Fruit fly (Drosophila melanogaster) whole organism, pupa: ENCODE results near the gene CG4297.

Experiments
- CG10348 ChIP-seq: fragments of 200-800 bp; sonication (Bioruptor generic); IDR thresholded peaks from 2 replicates; pipeline ENCODE4 v1.3.6; 2022; ENCODE audit warnings: missing biosample characterization, missing genetic modification characterization
- CG12605 ChIP-seq: fragments of 200-800 bp; sonication (Bioruptor generic); IDR thresholded peaks from 2 replicates; pipeline ENCODE4 v1.3.6; 2022; ENCODE audit warnings: missing biosample characterization, missing genetic modification characterization
- CG13204 ChIP-seq: fragments of 200-800 bp; sonication (Bioruptor generic); optimal IDR thresholded peaks from 2 replicates; lab custom pipeline; 2018; ENCODE audit warnings: missing biosample characterization, mild to moderate bottlenecking, missing genetic modification characterization, moderate library complexity
- CG14655 ChIP-seq: fragments of 200-800 bp; sonication (Bioruptor generic); optimal IDR thresholded peaks from 3 replicates; lab custom pipeline; 2017; ENCODE audit warnings: mild to moderate bottlenecking, missing biosample characterization, missing genetic modification reagents, missing genetic modification characterization
- CG15710 ChIP-seq: fragments of 200-800 bp; sonication (Bioruptor generic); optimal IDR thresholded peaks from 2 replicates; lab custom pipeline; 2018; ENCODE audit warnings: missing biosample characterization, mild to moderate bottlenecking, missing genetic modification characterization, moderate library complexity
- CG17806 ChIP-seq: fragments of 200-800 bp; sonication (Bioruptor generic); optimal IDR thresholded peaks from 2 replicates; lab custom pipeline; 2018; ENCODE audit warnings: missing biosample characterization, mild to moderate bottlenecking, missing genetic modification characterization, moderate library complexity
- CG32121 ChIP-seq: fragments of 200-800 bp; sonication (Bioruptor generic); IDR thresholded peaks from 2 replicates; pipeline ENCODE4 v1.3.6; 2022; ENCODE audit warnings: missing biosample characterization, missing genetic modification characterization
- CG34367 ChIP-seq: fragments of 200-800 bp; sonication (Bioruptor generic); optimal IDR thresholded peaks from 2 replicates; lab custom pipeline; 2018; ENCODE audit warnings: missing biosample characterization, mild to moderate bottlenecking, missing genetic modification characterization
- CG4496 ChIP-seq: fragments of 200-800 bp; sonication (Bioruptor generic); IDR thresholded peaks from 3 replicates; pipeline ENCODE4 v1.3.6; 2022; ENCODE audit warnings: missing biosample characterization, missing genetic modification characterization
- CG8159 ChIP-seq: fragments of 200-800 bp; sonication (Bioruptor generic); optimal IDR thresholded peaks from 3 replicates; lab custom pipeline; 2018; ENCODE audit warnings: missing biosample characterization, mild to moderate bottlenecking, missing genetic modification characterization, moderate library complexity
- CG8301 ChIP-seq: fragments of 200-800 bp; sonication (Bioruptor generic); optimal IDR thresholded peaks from 2 replicates; lab custom pipeline; 2018; ENCODE audit warnings: missing biosample characterization, mild to moderate bottlenecking, missing genetic modification characterization
- CG9948 ChIP-seq: fragments of 200-800 bp; sonication (Bioruptor generic); optimal IDR thresholded peaks from 2 replicates; lab custom pipeline; 2018; ENCODE audit warnings: missing biosample characterization, mild to moderate bottlenecking, missing genetic modification characterization, moderate library complexity
- D1 ChIP-seq: fragments of 200-800 bp; sonication (Bioruptor generic); optimal IDR thresholded peaks from 2 replicates; lab custom pipeline; 2018; ENCODE audit warnings: missing biosample characterization, mild to moderate bottlenecking, missing genetic modification characterization, moderate library complexity
- EcR ChIP-seq: fragments of 200-800 bp; sonication (Bioruptor generic); optimal IDR thresholded peaks from 3 replicates; lab custom pipeline; 2019; ENCODE audit warnings: missing biosample characterization, missing genetic modification characterization, mild to moderate bottlenecking, moderate library complexity, missing genetic modification reagents
- Ets98B ChIP-seq: fragments of 200-800 bp; sonication (Bioruptor generic); IDR thresholded peaks from 2 replicates; pipeline ENCODE4 v1.3.6; 2022; ENCODE audit warnings: missing biosample characterization, missing genetic modification characterization
- Pif1A ChIP-seq: fragments of 200-800 bp; sonication (Bioruptor generic); optimal IDR thresholded peaks from 3 replicates; lab custom pipeline; 2016; ENCODE audit warnings: missing biosample characterization, missing genetic modification characterization
- Pif1B ChIP-seq: fragments of 200-800 bp; sonication (Bioruptor generic); optimal IDR thresholded peaks from 3 replicates; lab custom pipeline; 2016; ENCODE audit warnings: missing biosample characterization, missing genetic modification characterization
- Snoo ChIP-seq: fragments of 200-800 bp; sonication (Bioruptor generic); optimal IDR thresholded peaks from 3 replicates; lab custom pipeline; 2017; ENCODE audit warnings: missing biosample characterization, mild to moderate bottlenecking, missing genetic modification characterization, inconsistent platforms
- fd96Ca ChIP-seq: fragments of 200-800 bp; sonication (Bioruptor generic); IDR thresholded peaks from 3 replicates; pipeline ENCODE4 v1.3.6; 2022; ENCODE audit warnings: missing biosample characterization, missing genetic modification characterization
- gl ChIP-seq: fragments of 200-800 bp; sonication (Bioruptor generic); optimal IDR thresholded peaks from 2 replicates; lab custom pipeline; 2018; ENCODE audit warnings: missing biosample characterization, mild to moderate bottlenecking, missing genetic modification characterization
- rn ChIP-seq: fragments of 200-800 bp; sonication (Bioruptor generic); IDR thresholded peaks from 2 replicates; pipeline ENCODE4 v1.3.6; 2022; ENCODE audit warnings: missing biosample characterization, missing genetic modification characterization

CG4297 gene

DNA sequence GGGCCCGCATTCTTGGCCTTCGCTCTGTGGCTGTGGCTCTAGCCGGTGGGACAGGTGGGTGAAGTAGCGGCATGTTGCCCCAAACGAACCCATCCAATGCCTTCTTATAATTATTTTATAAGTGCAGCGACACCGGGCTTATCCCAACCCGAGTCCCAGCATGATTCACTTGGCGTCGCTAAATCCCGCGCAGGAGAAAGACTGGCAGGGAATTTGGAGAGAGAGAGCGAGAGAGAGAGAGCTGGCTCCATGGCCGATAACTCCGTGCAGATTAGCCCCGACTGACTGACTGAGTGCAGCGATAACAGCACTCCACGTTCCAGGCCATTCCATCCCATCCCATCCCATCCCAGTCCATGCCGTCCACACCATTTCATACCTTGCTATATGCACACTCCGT, 29.6 kb upstream of the CG4297 start:
- TF ChIP-seq CG14655 (GFP tag; lab: Kevin White, UChicago), result no peak
- TF ChIP-seq EcR (GFP tag; lab: Kevin White, UChicago), result peak; percentile 53
- TF ChIP-seq CG8159, result no peak

DNA sequence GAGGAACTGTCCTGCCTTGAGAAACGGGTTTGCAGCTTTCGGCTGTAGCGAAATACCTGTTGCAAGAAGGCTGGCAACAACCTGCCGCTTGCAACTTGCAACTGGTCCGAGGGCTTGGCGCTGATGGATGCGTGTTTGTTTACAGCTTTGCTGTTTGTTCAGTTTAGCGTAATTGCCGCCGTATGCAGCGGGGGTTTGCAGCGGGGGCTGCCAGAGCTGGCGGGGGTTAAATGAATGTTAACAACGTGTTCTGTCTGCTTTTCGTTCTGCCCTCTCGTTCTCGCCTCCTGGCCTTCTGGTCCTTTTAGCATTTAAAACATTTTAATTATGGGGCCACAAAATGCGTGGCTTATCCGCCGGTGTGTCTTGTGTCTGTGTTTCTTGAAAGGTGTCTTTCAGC, 27.9 kb upstream of the CG4297 start:
- TF ChIP-seq CG34367 (no peak), EcR (GFP tag; lab: Kevin White, UChicago) (peak; percentile 0), CG4496 (GFP tag; lab: Robert Waterston, UW) (peak; percentile 22; the same call in 1 of the 3 replicates), CG10348 (GFP tag; lab: Robert Waterston, UW) (no peak), D1 (tag; lab: Kevin White, UChicago) (no peak), rn (GFP tag; lab: Robert Waterston, UW) (no peak), CG15710 (tag; lab: Kevin White, UChicago) (no peak), CG14655 (GFP tag; lab: Kevin White, UChicago) (no peak), CG9948 (no peak), gl (no peak), CG12605 (no peak), Snoo (tag; lab: Kevin White, UChicago) (no peak), CG32121 (GFP tag; lab: Robert Waterston, UW) (no peak), CG8159 (no peak), fd96Ca (GFP tag; lab: Robert Waterston, UW) (peak; percentile 60; the same call in 1 of the 3 replicates), CG13204 (GFP tag; lab: Kevin White, UChicago) (peak; percentile 35), CG17806 (no peak), Ets98B (no peak), Pif1A (GFP tag; lab: Kevin White, UChicago) (no peak), CG8301 (no peak), Pif1B (no peak)

dm6 chr2L:498474-498821, 26.4 kb upstream of the CG4297 start:
- TF ChIP-seq CG15710 (tag; lab: Kevin White, UChicago) (no peak), D1 (tag; lab: Kevin White, UChicago) (no peak), Pif1A (GFP tag; lab: Kevin White, UChicago) (no peak), CG34367 (no peak), Pif1B (no peak), CG13204 (GFP tag; lab: Kevin White, UChicago) (no peak), CG32121 (GFP tag; lab: Robert Waterston, UW) (no peak), rn (GFP tag; lab: Robert Waterston, UW) (no peak), CG12605 (no peak), Ets98B (no peak), CG9948 (no peak), CG17806 (no peak), CG4496 (GFP tag; lab: Robert Waterston, UW) (no peak), EcR (GFP tag; lab: Kevin White, UChicago) (no peak), CG8159 (no peak), fd96Ca (GFP tag; lab: Robert Waterston, UW) (no peak), Snoo (tag; lab: Kevin White, UChicago) (no peak)

- TF ChIP-seq EcR (GFP tag; lab: Kevin White, UChicago) (no peak), CG9948 (no peak), Pif1B (no peak), CG15710 (tag; lab: Kevin White, UChicago) (no peak), CG14655 (GFP tag; lab: Kevin White, UChicago) (no peak), fd96Ca (GFP tag; lab: Robert Waterston, UW) (no peak), D1 (tag; lab: Kevin White, UChicago) (no peak), Ets98B (no peak), CG8159 (no peak), rn (GFP tag; lab: Robert Waterston, UW) (no peak), CG13204 (GFP tag; lab: Kevin White, UChicago) (no peak), gl (no peak)
Measured at dm6 chr2L:497657-498473, 25.9 kb upstream of the CG4297 start.

DNA sequence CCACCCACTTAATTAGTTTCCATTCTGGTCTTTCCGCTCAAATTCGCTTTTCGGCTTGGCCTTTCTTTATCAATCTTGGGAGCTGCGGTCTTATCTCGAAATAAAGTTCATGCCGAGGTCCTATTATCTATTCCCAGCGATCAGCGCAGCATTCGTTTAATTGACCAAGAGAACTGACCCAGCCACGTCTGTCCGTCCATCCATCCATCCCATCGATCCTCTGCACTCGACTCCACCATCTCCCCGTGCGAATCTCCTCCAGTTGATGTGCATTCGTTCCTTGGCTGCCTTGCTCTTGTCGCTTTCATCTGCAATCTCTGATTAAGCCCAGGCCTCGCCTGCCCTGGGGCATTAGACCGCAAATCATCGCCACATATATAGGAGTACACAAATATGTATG, 24.8 kb upstream of the CG4297 start:
- TF ChIP-seq EcR (GFP tag; lab: Kevin White, UChicago) (peak; percentile 4), CG14655 (GFP tag; lab: Kevin White, UChicago) (no peak)

- no peak for TF ChIP-seq gl
- TF ChIP-seq Pif1A (GFP tag; lab: Kevin White, UChicago), result no peak
- TF ChIP-seq EcR (GFP tag; lab: Kevin White, UChicago), result no peak
- TF ChIP-seq CG13204 (GFP tag; lab: Kevin White, UChicago), result no peak
- no peak for TF ChIP-seq CG8301
- TF ChIP-seq CG4496 (GFP tag; lab: Robert Waterston, UW), result no peak
- no peak for TF ChIP-seq CG32121 (GFP tag; lab: Robert Waterston, UW)
- TF ChIP-seq CG8159, result no peak
- TF ChIP-seq CG10348 (GFP tag; lab: Robert Waterston, UW), result no peak
- no peak for TF ChIP-seq rn (GFP tag; lab: Robert Waterston, UW)
- no peak for TF ChIP-seq Snoo (tag; lab: Kevin White, UChicago)
- no peak for TF ChIP-seq CG15710 (tag; lab: Kevin White, UChicago)
- no peak for TF ChIP-seq CG34367
- no peak for TF ChIP-seq CG9948
- no peak for TF ChIP-seq CG17806
Measured at dm6 chr2L:496436-496835, 24.4 kb upstream of the CG4297 start.
